Fruit fly (Drosophila melanogaster): ENCODE data around the gene skd.

The skd gene

dm6 chr3L:21010846-21011607, 16.2 kb downstream of the skd start (continued):
- TF ChIP-seq CG18599 (GFP tag; optimal IDR thresholded peaks at IDR 0.05) (peak; percentile 59), CG2875 (GFP tag; optimal IDR thresholded peaks at IDR 0.05) (no peak), Opbp (GFP tag; IDR thresholded peaks at IDR 0.05; ENCODE audit: partially characterized antibody) (no peak), lola (GFP tag; optimal IDR thresholded peaks at IDR 0.05) (no peak), CG8089 (GFP tag; optimal IDR thresholded peaks at IDR 0.05) (no peak), CG1529 (GFP tag; optimal IDR thresholded peaks at IDR 0.05) (no peak), CG12104 (GFP tag; optimal IDR thresholded peaks at IDR 0.05) (no peak), Mrtf (GFP tag; IDR thresholded peaks at IDR 0.05) (no peak), zen2 (GFP tag; IDR thresholded peaks at IDR 0.05; ENCODE audit: partially characterized antibody) (no peak), Asciz (GFP tag; optimal IDR thresholded peaks at IDR 0.05) (peak; percentile 18), Hand (GFP tag; optimal IDR thresholded peaks at IDR 0.05) (no peak), CG1233 (GFP tag; optimal IDR thresholded peaks at IDR 0.05) (no peak), CG7357 (GFP tag; IDR thresholded peaks at IDR 0.05) (0 out of 3 replicates have a peak, but pooled peaks have one; percentile 20), E2f1 (GFP tag; IDR thresholded peaks at IDR 0.05) (no peak), CG9817 (tag; optimal IDR thresholded peaks at IDR 0.05) (no peak), CG3838 (GFP tag; optimal IDR thresholded peaks at IDR 0.05) (no peak), psq (GFP tag; optimal IDR thresholded peaks at IDR 0.05) (no peak), CG4282 (GFP tag; optimal IDR thresholded peaks at IDR 0.05) (no peak), BtbVII (GFP tag; optimal IDR thresholded peaks at IDR 0.05) (peak; percentile 15), CG8281 (tag; optimal IDR thresholded peaks at IDR 0.05) (no peak), CG7987 (GFP tag; optimal IDR thresholded peaks at IDR 0.05) (no peak), Dad (GFP tag; optimal IDR thresholded peaks at IDR 0.05) (no peak), slou (GFP tag; optimal IDR thresholded peaks at IDR 0.05) (no peak), Myb (GFP tag; optimal IDR thresholded peaks at IDR 0.05) (no peak), CG34422 (GFP tag; IDR thresholded peaks at IDR 0.05) (no peak), CG15479 (GFP tag; optimal IDR thresholded peaks at IDR 0.05) (peak; percentile 98), CG17829 (tag; optimal IDR thresholded peaks at IDR 0.05) (no peak), her (GFP tag; optimal IDR thresholded peaks at IDR 0.05) (no peak), Hr3 (GFP tag; optimal IDR thresholded peaks at IDR 0.05) (peak; percentile 5), CG16863 (GFP tag; optimal IDR thresholded peaks at IDR 0.05) (no peak), lov (optimal IDR thresholded peaks at IDR 0.05) (no peak), lov (GFP tag; IDR thresholded peaks at IDR 0.05) (no peak), ac (GFP tag; optimal IDR thresholded peaks at IDR 0.05) (no peak), Fer3 (tag; optimal IDR thresholded peaks at IDR 0.05) (no peak), emc (GFP tag; optimal IDR thresholded peaks at IDR 0.05) (no peak), Abd-B (GFP tag; optimal IDR thresholded peaks at IDR 0.05) (no peak), dmrt99B (tag; optimal IDR thresholded peaks at IDR 0.05) (peak; percentile 40), PHDP (tag; optimal IDR thresholded peaks at IDR 0.05) (peak; percentile 33), CG30020 (tag; optimal IDR thresholded peaks at IDR 0.05) (no peak), az2 (GFP tag; optimal IDR thresholded peaks at IDR 0.05) (no peak), ttk (GFP tag; IDR thresholded peaks at IDR 0.05) (no peak), CG8924 (tag; optimal IDR thresholded peaks at IDR 0.05) (no peak), ken (GFP tag; IDR thresholded peaks at IDR 0.05) (no peak), CoRest (tag; optimal IDR thresholded peaks at IDR 0.05) (peak; percentile 54), CG4424 (GFP tag; optimal IDR thresholded peaks at IDR 0.05) (peak; percentile 5), CG16779 (GFP tag; IDR thresholded peaks at IDR 0.05) (no peak), danr (GFP tag; IDR thresholded peaks at IDR 0.05) (no peak), Dek (tag; optimal IDR thresholded peaks at IDR 0.05) (peak; percentile 11), CG18262 (tag; optimal IDR thresholded peaks at IDR 0.05) (no peak), D19B (GFP tag; optimal IDR thresholded peaks at IDR 0.05) (peak; percentile 32)
